Worm (Caenorhabditis elegans) whole organism, L4/young adult: ENCODE results near the gene Y45G5AM.9.

Source experiments
- W03F9.2 ChIP-seq: fragments of 150-350 bp; optimal IDR thresholded peaks from 2 replicates; lab custom pipeline; 2014; ENCODE audit warnings: missing biosample characterization, missing genetic modification characterization
- him-1 ChIP-seq: sonication (generic microtip); optimal IDR thresholded peaks from 2 replicates; lab custom pipeline; 2016; ENCODE audit warnings: missing genotype, missing genetic modification reagents, missing genetic modification characterization, missing compliant biosample characterization

ce11 chrV:4162922-4163321 lies 31.5 kb downstream of the Y45G5AM.9 start, which contains the start of gene Y45G5AM.4:
- TF ChIP-seq him-1 (no peak), W03F9.2 (tag; lab: Kevin White, UChicago) (no peak)
